Worm (Caenorhabditis elegans) whole organism, L1 larva: Measurements from ENCODE around the gene sri-38.

ENCODE experiments used
- C16A3.4 ChIP-seq: fragments of 150-350 bp; optimal IDR thresholded peaks from 2 replicates; lab custom pipeline; 2014; ENCODE audit warnings: missing biosample characterization, missing genetic modification characterization
- F16B12.6 ChIP-seq: fragments of 150-350 bp; optimal IDR thresholded peaks from 2 replicates; lab custom pipeline; 2014; ENCODE audit warnings: missing biosample characterization, missing genetic modification characterization
- Y116A8C.19 ChIP-seq: sonication (generic microtip); optimal IDR thresholded peaks from 2 replicates; lab custom pipeline; 2016; ENCODE audit warnings: missing compliant biosample characterization, missing genetic modification characterization, borderline replicate concordance
- alr-1 ChIP-seq: fragments of 200-800 bp; sonication (Bioruptor generic); optimal IDR thresholded peaks from 2 replicates; lab custom pipeline; 2018; ENCODE audit warnings: borderline replicate concordance, mild to moderate bottlenecking, missing genetic modification characterization, missing compliant biosample characterization
- ama-1 ChIP-seq: fragments of 150-350 bp; optimal IDR thresholded peaks from 2 replicates; lab custom pipeline; 2014
- blmp-1 ChIP-seq: fragments of 150-350 bp; optimal IDR thresholded peaks from 2 replicates; lab custom pipeline; 2014; ENCODE audit warnings: missing biosample characterization, missing genetic modification characterization
- ceh-8 ChIP-seq: fragments of 200-800 bp; sonication (Bioruptor generic); optimal IDR thresholded peaks from 2 replicates; lab custom pipeline; 2018; ENCODE audit warnings: mild to moderate bottlenecking, missing genetic modification characterization, moderate library complexity, missing compliant biosample characterization
- ceh-82 ChIP-seq, 3 experiments: fragments of 150-350 bp in 1 of 3; sonication (generic microtip) in 2 of 3; optimal IDR thresholded peaks; 2 replicates each; lab custom pipeline; 2014 to 2017; ENCODE audit warnings: missing biosample characterization in 3 of 3, missing genetic modification characterization in 3 of 3
- ces-1 ChIP-seq: fragments of 150-350 bp; optimal IDR thresholded peaks from 2 replicates; lab custom pipeline; 2014; ENCODE audit warnings: missing biosample characterization, missing genetic modification reagents, missing genetic modification characterization
- dsc-1 ChIP-seq: sonication (generic microtip); optimal IDR thresholded peaks from 2 replicates; lab custom pipeline; 2016; ENCODE audit warnings: mild to moderate bottlenecking, missing genetic modification characterization, missing compliant biosample characterization
- efl-1 ChIP-seq, 4 experiments: fragments of 150-350 bp; optimal IDR thresholded peaks in 3 of 4; peaks in 1 of 4; 1 replicate in 1 of 4; 2 replicates in 3 of 4; lab custom pipeline; 2014; ENCODE audit warnings: missing biosample characterization in 2 of 4, missing genetic modification characterization in 2 of 4, missing genetic modification reagents in 2 of 4
- egl-13 ChIP-seq: sonication (generic microtip); optimal IDR thresholded peaks from 2 replicates; lab custom pipeline; 2016; ENCODE audit warnings: missing genotype, missing genetic modification reagents, missing genetic modification characterization, missing compliant biosample characterization
- egl-27 ChIP-seq, 2 experiments: fragments of 150-350 bp in 1 of 2; sonication (generic microtip); optimal IDR thresholded peaks; 3 replicates each; lab custom pipeline; 2017 to 2018; ENCODE audit warnings: missing biosample characterization in 2 of 2, missing genetic modification characterization in 2 of 2, missing genetic modification reagents in 2 of 2
- elt-2 ChIP-seq: sonication (generic microtip); optimal IDR thresholded peaks from 2 replicates; lab custom pipeline; 2016; ENCODE audit warnings: missing genetic modification characterization, mild to moderate bottlenecking, inconsistent platforms, missing compliant biosample characterization, missing genetic modification reagents
- fkh-4 ChIP-seq: sonication (generic microtip); optimal IDR thresholded peaks from 2 replicates; lab custom pipeline; 2016; ENCODE audit warnings: missing compliant biosample characterization, missing genetic modification characterization, borderline replicate concordance
- fos-1 ChIP-seq: fragments of 150-350 bp; optimal IDR thresholded peaks from 2 replicates; lab custom pipeline; 2014; ENCODE audit warnings: missing biosample characterization, missing genetic modification characterization
- grh-1 ChIP-seq: fragments of 200-800 bp; sonication (Bioruptor generic); IDR thresholded peaks from 2 replicates; pipeline ENCODE4 v1.3.6; 2022; ENCODE audit warnings: missing genetic modification reagents, missing genetic modification characterization, missing compliant biosample characterization
- hlh-17 ChIP-seq: fragments of 200-800 bp; sonication (Bioruptor generic); optimal IDR thresholded peaks from 2 replicates; lab custom pipeline; 2018; ENCODE audit warnings: missing genetic modification characterization, mild to moderate bottlenecking, missing compliant biosample characterization, moderate library complexity, borderline replicate concordance
- hlh-4 ChIP-seq: sonication (generic microtip); optimal IDR thresholded peaks from 2 replicates; lab custom pipeline; 2016; ENCODE audit warnings: mild to moderate bottlenecking, missing genetic modification characterization, missing compliant biosample characterization
- hpl-2 ChIP-seq: fragments of 150-350 bp; optimal IDR thresholded peaks from 2 replicates; lab custom pipeline; 2014; ENCODE audit warnings: missing biosample characterization, missing genetic modification reagents, missing genetic modification characterization
- irx-1 ChIP-seq: sonication (generic microtip); optimal IDR thresholded peaks from 2 replicates; lab custom pipeline; 2016; ENCODE audit warnings: missing genetic modification characterization, missing compliant biosample characterization
- isw-1 ChIP-seq: fragments of 200-800 bp; sonication (Bioruptor generic); IDR thresholded peaks from 2 replicates; pipeline ENCODE4 v1.3.6; 2022; ENCODE audit warnings: missing genetic modification characterization, missing compliant biosample characterization
- jun-1 ChIP-seq: fragments of 150-350 bp; optimal IDR thresholded peaks from 2 replicates; lab custom pipeline; 2014; ENCODE audit warnings: missing biosample characterization, missing genetic modification reagents, missing genetic modification characterization
- lin-13 ChIP-seq: fragments of 150-350 bp; optimal IDR thresholded peaks from 2 replicates; lab custom pipeline; 2014; ENCODE audit warnings: missing biosample characterization, missing genetic modification reagents, missing genetic modification characterization
- lin-15B ChIP-seq: fragments of 150-350 bp; sonication (generic microtip); optimal IDR thresholded peaks from 3 replicates; lab custom pipeline; 2014; ENCODE audit warnings: missing biosample characterization, missing genetic modification characterization
- lin-35 ChIP-seq, 2 experiments: fragments of 150-350 bp; optimal IDR thresholded peaks; 2 replicates each; lab custom pipeline; 2014; ENCODE audit warnings: missing biosample characterization in 2 of 2, missing genetic modification characterization in 2 of 2, missing genetic modification reagents in 2 of 2
- lsy-2 ChIP-seq, 2 experiments: fragments of 150-350 bp; optimal IDR thresholded peaks; 2 replicates each; lab custom pipeline; 2014; ENCODE audit warnings: missing biosample characterization in 2 of 2, missing genetic modification characterization in 2 of 2
- nhr-11 ChIP-seq: fragments of 150-350 bp; optimal IDR thresholded peaks from 2 replicates; lab custom pipeline; 2014; ENCODE audit warnings: missing biosample characterization, missing genetic modification characterization
- nhr-12 ChIP-seq: sonication (generic microtip); optimal IDR thresholded peaks from 2 replicates; lab custom pipeline; 2017; ENCODE audit warnings: missing biosample characterization, missing genetic modification characterization
- nhr-19 ChIP-seq: fragments of 200-800 bp; sonication (Bioruptor generic); conservative IDR thresholded peaks from 2 replicates; pipeline ENCODE4 v1.3.6; 2022; ENCODE audit warnings: missing genetic modification characterization, missing compliant biosample characterization
- nhr-47 ChIP-seq: sonication (generic microtip); optimal IDR thresholded peaks from 2 replicates; lab custom pipeline; 2016; ENCODE audit warnings: mild to moderate bottlenecking, missing genetic modification characterization, moderate library complexity, missing compliant biosample characterization
- nhr-71 ChIP-seq: sonication (generic microtip); optimal IDR thresholded peaks from 2 replicates; lab custom pipeline; 2016; ENCODE audit warnings: mild to moderate bottlenecking, missing genetic modification characterization, moderate library complexity, missing compliant biosample characterization
- nhr-76 ChIP-seq: sonication (generic microtip); optimal IDR thresholded peaks from 2 replicates; lab custom pipeline; 2017; ENCODE audit warnings: missing biosample characterization, missing genetic modification characterization
- nhr-84 ChIP-seq: sonication (generic microtip); optimal IDR thresholded peaks from 2 replicates; lab custom pipeline; 2017; ENCODE audit warnings: missing biosample characterization, missing genetic modification characterization
- nhr-85 ChIP-seq: sonication (generic microtip); peaks from one replicate; lab custom pipeline; 2016; ENCODE audit warnings: missing genetic modification characterization, inconsistent platforms, missing compliant biosample characterization
- pax-3 ChIP-seq: fragments of 200-800 bp; sonication (Bioruptor generic); optimal IDR thresholded peaks from 2 replicates; lab custom pipeline; 2018; ENCODE audit warnings: mild to moderate bottlenecking, missing genetic modification characterization, moderate library complexity, missing compliant biosample characterization
- pqm-1 ChIP-seq: sonication (generic microtip); optimal IDR thresholded peaks from 3 replicates; lab custom pipeline; 2017; ENCODE audit warnings: missing biosample characterization, missing genetic modification characterization
- skn-1 ChIP-seq: fragments of 150-350 bp; optimal IDR thresholded peaks from 2 replicates; lab custom pipeline; 2014; ENCODE audit warnings: missing biosample characterization, missing genetic modification characterization
- snpc-4 ChIP-seq: fragments of 150-350 bp; optimal IDR thresholded peaks from 2 replicates; lab custom pipeline; 2014; ENCODE audit warnings: missing biosample characterization, missing genetic modification characterization
- sox-4 ChIP-seq: sonication (generic microtip); optimal IDR thresholded peaks from 2 replicates; lab custom pipeline; 2016; ENCODE audit warnings: missing genetic modification characterization, missing compliant biosample characterization
- sup-37 ChIP-seq: fragments of 200-800 bp; sonication (Bioruptor generic); optimal IDR thresholded peaks from 2 replicates; lab custom pipeline; 2018; ENCODE audit warnings: mild to moderate bottlenecking, missing genetic modification characterization, missing compliant biosample characterization
- tlp-1 ChIP-seq: fragments of 150-350 bp; optimal IDR thresholded peaks from 2 replicates; lab custom pipeline; 2014; ENCODE audit warnings: missing biosample characterization, missing genetic modification characterization
- unc-98 ChIP-seq: fragments of 200-800 bp; sonication (Bioruptor generic); IDR thresholded peaks from 2 replicates; pipeline ENCODE4 v1.3.6; 2022; ENCODE audit warnings: missing genetic modification characterization, missing compliant biosample characterization
- xbp-1 ChIP-seq: sonication (generic microtip); optimal IDR thresholded peaks from 2 replicates; lab custom pipeline; 2016; ENCODE audit warnings: missing genetic modification characterization, missing compliant biosample characterization
- zag-1 ChIP-seq: fragments of 150-350 bp; optimal IDR thresholded peaks from 2 replicates; lab custom pipeline; 2014; ENCODE audit warnings: missing biosample characterization, missing genetic modification characterization
- ztf-11 ChIP-seq, 2 experiments: sonication (generic microtip); optimal IDR thresholded peaks; 2 replicates each; lab custom pipeline; 2016 to 2017; ENCODE audit warnings: missing genetic modification characterization in 2 of 2, missing biosample characterization in 1 of 2, missing compliant biosample characterization in 1 of 2
- ztf-4 ChIP-seq: fragments of 150-350 bp; optimal IDR thresholded peaks from 2 replicates; lab custom pipeline; 2014; ENCODE audit warnings: missing biosample characterization, missing genetic modification characterization

Gene sri-38

DNA sequence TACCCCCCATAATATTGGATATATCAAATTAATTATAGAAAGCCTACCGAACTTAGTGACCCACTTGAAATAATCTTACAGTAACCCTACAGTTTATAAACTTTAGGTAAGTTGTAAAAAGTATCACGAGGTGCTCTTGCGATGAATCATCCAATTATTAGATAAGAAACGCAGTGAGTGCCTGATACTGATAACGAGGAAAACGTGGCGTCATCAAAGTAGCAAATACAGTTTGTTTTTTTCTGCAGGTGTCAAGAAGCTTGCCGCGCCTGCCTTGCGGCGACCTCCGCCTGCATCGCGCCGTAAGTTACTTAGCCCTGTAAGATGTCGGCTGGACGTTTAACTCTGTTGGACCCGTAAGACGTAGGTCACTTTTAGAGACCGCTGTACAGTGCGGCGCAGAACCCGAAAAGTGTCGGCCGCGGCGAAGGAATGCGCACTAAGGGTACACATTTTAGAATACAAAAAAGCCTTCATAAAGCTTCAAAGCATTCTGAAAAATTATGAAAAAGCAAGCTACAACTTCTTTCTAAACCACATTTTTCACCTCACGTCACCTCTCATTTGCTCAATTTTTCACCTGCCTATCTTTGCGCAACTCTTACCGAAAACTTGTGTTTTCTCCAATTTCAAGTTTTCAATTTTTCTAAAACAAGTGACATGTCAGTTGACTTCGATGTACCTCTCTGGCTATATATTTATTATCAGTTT, at the start of gene sri-38:
sri-38 (plus strand) TSS at position 661 of the 711 bp plus-strand sequence.
- peak; percentile 53 for TF ChIP-seq jun-1 (tag; lab: Kevin White, UChicago)
- TF ChIP-seq alr-1 (tag; lab: Kevin White, UChicago): no peak
- peak; percentile 98 for TF ChIP-seq elt-2 (tag; lab: Kevin White, UChicago)

DNA sequence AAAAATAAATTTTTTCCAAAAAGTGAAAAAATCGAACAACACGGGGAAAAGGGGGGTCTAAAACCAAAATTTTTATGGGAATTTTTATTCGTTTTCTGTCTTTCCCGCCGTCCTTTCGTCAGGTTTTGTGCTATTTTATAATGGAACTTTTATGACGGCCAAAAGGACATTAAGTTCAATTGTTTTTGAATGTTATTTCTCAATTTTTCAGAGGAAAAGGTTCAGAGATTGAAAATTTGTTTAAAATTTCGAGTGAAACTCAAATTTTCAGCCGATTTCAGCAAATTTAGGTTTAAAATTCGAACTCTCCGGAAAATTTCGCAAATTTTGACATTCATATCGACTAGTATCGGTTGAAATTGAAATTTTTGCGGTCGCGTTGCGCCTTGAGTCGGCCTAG, 46.7 kb upstream of the sri-38 start, which contains the start of gene nep-18:
nep-18 (minus strand) TSS at position 101 of the 400 bp plus-strand sequence.
- no peak for TF ChIP-seq hpl-2 (GFP tag; lab: Kevin White, UChicago)
- TF ChIP-seq nhr-71 (tag; lab: Kevin White, UChicago): no peak
- TF ChIP-seq ama-1 (lab: Kevin White, UChicago): no peak
- TF ChIP-seq ztf-4 (tag; lab: Kevin White, UChicago): no peak
- TF ChIP-seq irx-1: no peak
- TF ChIP-seq pax-3 (tag; lab: Kevin White, UChicago): no peak
- no peak for TF ChIP-seq F16B12.6 (tag; lab: Kevin White, UChicago)
- no peak for TF ChIP-seq lsy-2 (tag; optimal IDR thresholded peaks at IDR 0.05; lab: Kevin White, UChicago)
- TF ChIP-seq fkh-4: no peak

ce11 chrII:2564899-2565298, 45.8 kb upstream of the sri-38 start, which contains the start of gene usp-39:
TSS of gene usp-39 (plus strand) at chrII:2565275.
- TF ChIP-seq ceh-8 (peak; percentile 87), efl-1 (optimal IDR thresholded peaks at IDR 0.05; lab: Kevin White, UChicago) (peak; percentile 77 to 83), efl-1 (GFP tag; optimal IDR thresholded peaks at IDR 0.05 in 1 of 2; lab: Kevin White, UChicago) (peak; percentile 85 to 98), nhr-11 (tag; lab: Kevin White, UChicago) (peak; percentile 54), egl-13 (tag; lab: Kevin White, UChicago) (no peak), nhr-85 (tag; lab: Kevin White, UChicago) (peak; percentile 90), fkh-4 (peak; percentile 6), ceh-82 (tag; optimal IDR thresholded peaks at IDR 0.05; lab: Kevin White, UChicago) (peak; percentile 69 to 91 (median 83)), Y116A8C.19 (tag; lab: Kevin White, UChicago) (no peak), C16A3.4 (tag; lab: Kevin White, UChicago) (peak; percentile 59), nhr-47 (no peak), lin-13 (GFP tag; lab: Kevin White, UChicago) (peak; percentile 68), hlh-17 (GFP tag; lab: Kevin White, UChicago) (no peak), hlh-4 (no peak), pqm-1 (tag; lab: Kevin White, UChicago) (no peak), ztf-11 (tag; optimal IDR thresholded peaks at IDR 0.05; lab: Kevin White, UChicago) (peak in 1 of 2 experiments; percentile 73), dsc-1 (tag; lab: Kevin White, UChicago) (no peak), nhr-19 (peak; percentile 84), nhr-71 (tag; lab: Kevin White, UChicago) (no peak), unc-98 (GFP tag; lab: Robert Waterston, UW) (no peak), xbp-1 (tag; lab: Kevin White, UChicago) (peak; percentile 81), lin-15B (tag; lab: Kevin White, UChicago) (peak; percentile 66), isw-1 (peak; percentile 66), ces-1 (GFP tag; lab: Kevin White, UChicago) (peak; percentile 17), elt-2 (tag; lab: Kevin White, UChicago) (peak; percentile 67), zag-1 (no peak), hpl-2 (GFP tag; lab: Kevin White, UChicago) (no peak), fos-1 (tag; lab: Kevin White, UChicago) (peak; percentile 51), tlp-1 (tag; lab: Kevin White, UChicago) (no peak), sup-37 (GFP tag; lab: Kevin White, UChicago) (peak; percentile 63), skn-1 (tag; lab: Kevin White, UChicago) (peak; percentile 24), jun-1 (tag; lab: Kevin White, UChicago) (peak; percentile 12), snpc-4 (tag; lab: Kevin White, UChicago) (peak; percentile 76), nhr-84 (no peak), grh-1 (peak; percentile 40), nhr-12 (no peak), lin-35 (GFP tag; optimal IDR thresholded peaks at IDR 0.05; lab: Kevin White, UChicago) (peak; percentile 67 to 79), sox-4 (tag; lab: Kevin White, UChicago) (peak; percentile 71), egl-27 (tag; optimal IDR thresholded peaks at IDR 0.05; lab: Kevin White, UChicago) (no peak), blmp-1 (tag; lab: Kevin White, UChicago) (peak; percentile 60), nhr-76 (no peak)
